Fruit fly (Drosophila melanogaster) whole organism, embryonic: ENCODE measurements around the gene CG17217.

Experiments
- Ada2b ChIP-seq: fragments of 200-800 bp; sonication (Bioruptor generic); IDR thresholded peaks from 2 replicates; pipeline ENCODE4 v1.3.6; 2022; ENCODE audit warnings: missing biosample characterization, missing genetic modification characterization
- B-H1 ChIP-seq: fragments of 200-800 bp; sonication (Bioruptor generic); IDR thresholded peaks from 3 replicates; pipeline ENCODE4 v1.3.6; 2022; ENCODE audit warnings: missing biosample characterization, missing genetic modification characterization
- Blimp-1 ChIP-seq: fragments of 200-800 bp; sonication (Bioruptor generic); optimal IDR thresholded peaks from 3 replicates; lab custom pipeline; 2018; ENCODE audit warnings: missing biosample characterization, missing genetic modification characterization, mild to moderate bottlenecking, moderate library complexity, missing genetic modification reagents
- CG11398 ChIP-seq: fragments of 200-800 bp; sonication (Bioruptor generic); optimal IDR thresholded peaks from 2 replicates; lab custom pipeline; 2016; ENCODE audit warnings: missing biosample characterization, missing genetic modification characterization
- CG11504 ChIP-seq: fragments of 200-800 bp; sonication (Bioruptor generic); optimal IDR thresholded peaks from 3 replicates; lab custom pipeline; 2019; ENCODE audit warnings: missing biosample characterization, mild to moderate bottlenecking, missing genetic modification characterization, moderate library complexity
- CG14860 ChIP-seq: fragments of 200-800 bp; sonication (Bioruptor generic); IDR thresholded peaks from 3 replicates; pipeline ENCODE4 v1.3.6; 2022; ENCODE audit warnings: missing biosample characterization, missing genetic modification characterization; ENCODE audit not compliant: partially characterized antibody
- CG14965 ChIP-seq: fragments of 200-800 bp; sonication (Bioruptor generic); optimal IDR thresholded peaks from 2 replicates; lab custom pipeline; 2016; ENCODE audit warnings: missing biosample characterization, missing genetic modification characterization, borderline replicate concordance
- CG1603 ChIP-seq: fragments of 200-800 bp; sonication (Bioruptor generic); optimal IDR thresholded peaks from 2 replicates; lab custom pipeline; 2019; ENCODE audit warnings: missing biosample characterization, mild to moderate bottlenecking, missing genetic modification characterization, moderate library complexity
- CG17359 ChIP-seq: fragments of 200-800 bp; sonication (Bioruptor generic); optimal IDR thresholded peaks from 3 replicates; lab custom pipeline; 2018; ENCODE audit warnings: missing biosample characterization, mild to moderate bottlenecking, missing genetic modification characterization, moderate library complexity
- CG1832 ChIP-seq: fragments of 200-800 bp; sonication (Bioruptor generic); optimal IDR thresholded peaks from 2 replicates; lab custom pipeline; 2017; ENCODE audit warnings: missing biosample characterization, mild to moderate bottlenecking, missing genetic modification characterization, inconsistent platforms
- CG2129 ChIP-seq: fragments of 200-800 bp; sonication (Bioruptor generic); IDR thresholded peaks from 2 replicates; pipeline ENCODE4 v1.3.6; 2022; ENCODE audit warnings: missing biosample characterization, missing genetic modification characterization; ENCODE audit not compliant: partially characterized antibody
- CG2202 ChIP-seq: fragments of 200-800 bp; sonication (Bioruptor generic); optimal IDR thresholded peaks from 2 replicates; lab custom pipeline; 2018; ENCODE audit warnings: missing biosample characterization, mild to moderate bottlenecking, missing genetic modification characterization
- CG34422 ChIP-seq: fragments of 200-800 bp; sonication (Bioruptor generic); IDR thresholded peaks from 3 replicates; pipeline ENCODE4 v1.3.6; 2022; ENCODE audit warnings: missing biosample characterization, missing genetic modification characterization
- CG5180 ChIP-seq: fragments of 200-800 bp; sonication (Bioruptor generic); optimal IDR thresholded peaks from 3 replicates; lab custom pipeline; 2017; ENCODE audit warnings: missing biosample characterization, missing genetic modification characterization, mild to moderate bottlenecking, moderate library complexity, missing genetic modification reagents
- CG6683 ChIP-seq: fragments of 200-800 bp; sonication (Bioruptor generic); optimal IDR thresholded peaks from 2 replicates; lab custom pipeline; 2017; ENCODE audit warnings: missing biosample characterization, mild to moderate bottlenecking, missing genetic modification characterization, missing genetic modification reagents
- CG6791 ChIP-seq: fragments of 200-800 bp; sonication (Bioruptor generic); IDR thresholded peaks from 3 replicates; pipeline ENCODE4 v1.3.6; 2022; ENCODE audit warnings: missing biosample characterization, missing genetic modification characterization; ENCODE audit not compliant: partially characterized antibody
- CG7839 ChIP-seq: fragments of 200-800 bp; sonication (Bioruptor generic); optimal IDR thresholded peaks from 3 replicates; lab custom pipeline; 2018; ENCODE audit warnings: missing biosample characterization, mild to moderate bottlenecking, missing genetic modification characterization, moderate library complexity
- CHES-1-like ChIP-seq: fragments of 200-800 bp; sonication (Bioruptor generic); optimal IDR thresholded peaks from 2 replicates; lab custom pipeline; 2016; ENCODE audit warnings: missing biosample characterization, missing genetic modification characterization
- CTCF ChIP-seq: fragments of 200-800 bp; sonication (Bioruptor generic); optimal IDR thresholded peaks from 2 replicates; lab custom pipeline; 2017; ENCODE audit warnings: missing biosample characterization, mild to moderate bottlenecking, missing genetic modification characterization, moderate library complexity
- Dbx ChIP-seq: fragments of 200-800 bp; sonication (Bioruptor generic); IDR thresholded peaks from 3 replicates; pipeline ENCODE4 v1.3.6; 2022; ENCODE audit warnings: missing biosample characterization, missing genetic modification characterization
- Ets97D ChIP-seq: fragments of 200-800 bp; sonication (Bioruptor generic); optimal IDR thresholded peaks from 3 replicates; lab custom pipeline; 2016; ENCODE audit warnings: missing biosample characterization, missing genetic modification characterization
- HLH54F ChIP-seq: fragments of 200-800 bp; sonication (Bioruptor generic); optimal IDR thresholded peaks from 3 replicates; lab custom pipeline; 2016; ENCODE audit warnings: missing biosample characterization, missing genetic modification characterization
- Hr3 ChIP-seq: fragments of 200-800 bp; sonication (Bioruptor generic); optimal IDR thresholded peaks from 3 replicates; lab custom pipeline; 2016; ENCODE audit warnings: missing biosample characterization, missing genetic modification characterization
- Vsx1 ChIP-seq: fragments of 200-800 bp; sonication (Bioruptor generic); optimal IDR thresholded peaks from 2 replicates; lab custom pipeline; 2017; ENCODE audit warnings: missing biosample characterization, mild to moderate bottlenecking, missing genetic modification characterization, missing genetic modification reagents
- amos ChIP-seq: fragments of 200-800 bp; sonication (Bioruptor generic); IDR thresholded peaks from 2 replicates; pipeline ENCODE4 v1.3.6; 2022; ENCODE audit warnings: missing biosample characterization, missing genetic modification characterization; ENCODE audit not compliant: partially characterized antibody
- ap ChIP-seq: fragments of 200-800 bp; sonication (Bioruptor generic); IDR thresholded peaks from 2 replicates; pipeline ENCODE4 v1.3.6; 2022; ENCODE audit warnings: missing biosample characterization, missing genetic modification characterization
- bigmax ChIP-seq: fragments of 200-800 bp; sonication (Bioruptor generic); optimal IDR thresholded peaks from 2 replicates; lab custom pipeline; 2018; ENCODE audit warnings: missing biosample characterization, mild to moderate bottlenecking, missing genetic modification characterization
- corto ChIP-seq: fragments of 200-800 bp; sonication (Bioruptor generic); optimal IDR thresholded peaks from 2 replicates; lab custom pipeline; 2016; ENCODE audit warnings: missing biosample characterization, mild to moderate bottlenecking, missing genetic modification characterization, moderate library complexity
- cwo ChIP-seq: fragments of 200-800 bp; sonication (Bioruptor generic); optimal IDR thresholded peaks from 3 replicates; lab custom pipeline; 2017; ENCODE audit warnings: missing biosample characterization, missing genetic modification characterization, mild to moderate bottlenecking, moderate library complexity, missing genetic modification reagents
- disco-r ChIP-seq: fragments of 200-800 bp; sonication (Bioruptor generic); optimal IDR thresholded peaks from 2 replicates; lab custom pipeline; 2016; ENCODE audit warnings: missing biosample characterization, missing genetic modification characterization
- dmrt11E ChIP-seq: fragments of 200-800 bp; sonication (Bioruptor generic); optimal IDR thresholded peaks from 3 replicates; lab custom pipeline; 2018; ENCODE audit warnings: missing biosample characterization, mild to moderate bottlenecking, missing genetic modification characterization, moderate library complexity
- ems ChIP-seq: fragments of 200-800 bp; sonication (Bioruptor generic); optimal IDR thresholded peaks from 3 replicates; lab custom pipeline; 2016; ENCODE audit warnings: missing biosample characterization, missing genetic modification characterization
- fu2 ChIP-seq: fragments of 200-800 bp; sonication (Bioruptor generic); optimal IDR thresholded peaks from 2 replicates; lab custom pipeline; 2016; ENCODE audit warnings: missing biosample characterization, missing genetic modification characterization
- gce ChIP-seq: fragments of 200-800 bp; sonication (Bioruptor generic); IDR thresholded peaks from 3 replicates; pipeline ENCODE4 v1.3.6; 2022; ENCODE audit warnings: missing biosample characterization, missing genetic modification characterization
- grn ChIP-seq: fragments of 200-800 bp; sonication (Bioruptor generic); optimal IDR thresholded peaks from 3 replicates; lab custom pipeline; 2017; ENCODE audit warnings: missing biosample characterization, missing genetic modification characterization
- gt ChIP-seq: fragments of 200-800 bp; sonication (Bioruptor generic); IDR thresholded peaks from 2 replicates; pipeline ENCODE4 v1.3.6; 2022; ENCODE audit warnings: missing biosample characterization, missing genetic modification characterization
- insv ChIP-seq, 2 experiments: fragments of 200-800 bp; sonication (Bioruptor generic); optimal IDR thresholded peaks; 3 replicates each; lab custom pipeline; 2016 to 2018; ENCODE audit warnings: missing biosample characterization in 2 of 2, missing genetic modification characterization in 2 of 2
- luna ChIP-seq: fragments of 200-800 bp; sonication (Bioruptor generic); optimal IDR thresholded peaks from 2 replicates; lab custom pipeline; 2016; ENCODE audit warnings: missing biosample characterization, missing genetic modification characterization
- pfk ChIP-seq: fragments of 200-800 bp; sonication (Bioruptor generic); optimal IDR thresholded peaks from 2 replicates; lab custom pipeline; 2018; ENCODE audit warnings: missing biosample characterization, mild to moderate bottlenecking, missing genetic modification characterization, moderate library complexity
- pita ChIP-seq: fragments of 200-800 bp; sonication (Bioruptor generic); optimal IDR thresholded peaks from 2 replicates; lab custom pipeline; 2017; ENCODE audit warnings: missing biosample characterization, mild to moderate bottlenecking, missing genetic modification characterization
- scrt ChIP-seq: fragments of 200-800 bp; sonication (Bioruptor generic); optimal IDR thresholded peaks from 2 replicates; lab custom pipeline; 2018; ENCODE audit warnings: missing biosample characterization, mild to moderate bottlenecking, missing genetic modification characterization, moderate library complexity
- sens ChIP-seq: fragments of 200-800 bp; sonication (Bioruptor generic); peaks from one replicate; lab custom pipeline; 2016; ENCODE audit warnings: missing biosample characterization, missing genetic modification characterization
- sens-2 ChIP-seq: fragments of 200-800 bp; sonication (Bioruptor generic); IDR thresholded peaks from 2 replicates; pipeline ENCODE4 v1.3.6; 2022; ENCODE audit warnings: missing biosample characterization, missing genetic modification characterization
- stwl ChIP-seq: fragments of 200-800 bp; sonication (Bioruptor generic); optimal IDR thresholded peaks from 3 replicates; lab custom pipeline; 2018; ENCODE audit warnings: missing biosample characterization, mild to moderate bottlenecking, missing genetic modification characterization, moderate library complexity
- tgo ChIP-seq: fragments of 200-800 bp; sonication (Bioruptor generic); IDR thresholded peaks from 3 replicates; pipeline ENCODE4 v1.3.6; 2022; ENCODE audit warnings: missing biosample characterization, missing genetic modification characterization
- tx ChIP-seq: fragments of 200-800 bp; sonication (Bioruptor generic); optimal IDR thresholded peaks from 2 replicates; lab custom pipeline; 2016; ENCODE audit warnings: missing biosample characterization, missing genetic modification characterization
- wek ChIP-seq: fragments of 200-800 bp; sonication (Bioruptor generic); optimal IDR thresholded peaks from 3 replicates; lab custom pipeline; 2018; ENCODE audit warnings: missing biosample characterization, mild to moderate bottlenecking, missing genetic modification characterization, moderate library complexity
- zen2 ChIP-seq: fragments of 200-800 bp; sonication (Bioruptor generic); IDR thresholded peaks from 3 replicates; pipeline ENCODE4 v1.3.6; 2022; ENCODE audit warnings: missing biosample characterization, missing genetic modification characterization; ENCODE audit not compliant: partially characterized antibody

Gene CG17217

DNA sequence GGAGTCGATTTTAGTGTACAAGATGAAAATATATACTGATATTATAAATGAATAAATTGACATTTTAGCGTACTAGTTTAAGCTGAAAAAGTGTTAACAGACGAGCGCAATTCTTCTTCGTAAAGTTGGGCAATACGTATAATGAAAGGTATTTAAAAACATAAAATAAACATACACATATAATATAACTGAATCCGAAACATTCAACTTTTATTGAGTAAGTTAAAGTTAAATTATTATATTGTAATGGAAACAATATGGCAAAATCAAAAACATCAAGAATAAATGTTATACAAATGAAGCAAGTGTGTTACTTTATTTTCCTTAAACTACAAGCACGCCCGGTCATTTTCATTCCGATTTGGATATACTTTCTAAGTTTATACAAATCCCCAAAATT lies at the start of gene CG17217:
TSS of gene CG17217 (plus strand) at position 301 of the 400 bp plus-strand sequence.
- TF ChIP-seq zen2: no peak
- TF ChIP-seq, all 482 proteins: peak for 0

- TF ChIP-seq stwl (tag; lab: Kevin White, UChicago): peak; percentile 29
- TF ChIP-seq ap (GFP tag; lab: Robert Waterston, UW): no peak
- no peak for TF ChIP-seq CG17359
- TF ChIP-seq CG7839: no peak
- peak; percentile 95 for TF ChIP-seq CG11504
- no peak for TF ChIP-seq tgo (GFP tag; lab: Robert Waterston, UW)
- no peak for TF ChIP-seq CG1603 (tag; lab: Kevin White, UChicago)
- TF ChIP-seq tx (GFP tag; lab: Kevin White, UChicago): no peak
- no peak for TF ChIP-seq grn (GFP tag; lab: Kevin White, UChicago)
- no peak for TF ChIP-seq insv (GFP tag; optimal IDR thresholded peaks at IDR 0.05; lab: Kevin White, UChicago)
- TF ChIP-seq CG1832 (GFP tag; lab: Kevin White, UChicago): no peak
- TF ChIP-seq Blimp-1 (GFP tag; lab: Kevin White, UChicago): no peak
- TF ChIP-seq sens (GFP tag; lab: Kevin White, UChicago): peak; percentile 70
- TF ChIP-seq Dbx (GFP tag; lab: Robert Waterston, UW): no peak
- no peak for TF ChIP-seq CG2129 (GFP tag; lab: Robert Waterston, UW)
- no peak for TF ChIP-seq B-H1 (GFP tag; lab: Robert Waterston, UW)
- TF ChIP-seq Vsx1: no peak
- TF ChIP-seq CG14965 (GFP tag; lab: Kevin White, UChicago): no peak
- TF ChIP-seq luna (GFP tag; lab: Kevin White, UChicago): no peak
- TF ChIP-seq Ets97D: no peak
- TF ChIP-seq wek (GFP tag; lab: Kevin White, UChicago): no peak
- TF ChIP-seq disco-r: no peak
- TF ChIP-seq cwo: no peak
- TF ChIP-seq CG11398: no peak
- TF ChIP-seq HLH54F: no peak
- TF ChIP-seq bigmax (GFP tag; lab: Kevin White, UChicago): no peak
- no peak for TF ChIP-seq Hr3 (GFP tag; lab: Kevin White, UChicago)
- TF ChIP-seq Ada2b (GFP tag; lab: Robert Waterston, UW): no peak
- no peak for TF ChIP-seq CHES-1-like (GFP tag; lab: Kevin White, UChicago)
- peak; percentile 41 for TF ChIP-seq CTCF (GFP tag; lab: Kevin White, UChicago)
- no peak for TF ChIP-seq CG6791 (GFP tag; lab: Robert Waterston, UW)
- TF ChIP-seq pita (GFP tag; lab: Kevin White, UChicago): peak; percentile 13
- TF ChIP-seq CG5180: peak; percentile 43
- TF ChIP-seq fu2 (GFP tag; lab: Kevin White, UChicago): no peak
- no peak for TF ChIP-seq ems (GFP tag; lab: Kevin White, UChicago)
- TF ChIP-seq CG6683 (GFP tag; lab: Kevin White, UChicago): no peak
- no peak for TF ChIP-seq dmrt11E (tag; lab: Kevin White, UChicago)
- no peak for TF ChIP-seq pfk (GFP tag; lab: Kevin White, UChicago)
- no peak for TF ChIP-seq scrt (GFP tag; lab: Kevin White, UChicago)
- TF ChIP-seq CG14860: no peak
- TF ChIP-seq gce (GFP tag; lab: Robert Waterston, UW): no peak
- TF ChIP-seq CG2202 (tag; lab: Kevin White, UChicago): no peak
- no peak for TF ChIP-seq corto (GFP tag; lab: Kevin White, UChicago)
- TF ChIP-seq amos (GFP tag; lab: Robert Waterston, UW): no peak
- TF ChIP-seq sens-2 (GFP tag; lab: Robert Waterston, UW): no peak
- no peak for TF ChIP-seq gt
- no peak for TF ChIP-seq CG34422 (GFP tag; lab: Robert Waterston, UW)
Observed at dm6 chr2L:12133275-12134124, 36.9 kb upstream of the CG17217 start, which contains the start of gene rho-6. Gene rho-6, minus strand, starts transcription at chr2L:12133411.
